Fruit fly (Drosophila melanogaster) whole organism, embryonic: ENCODE results near the gene EloB.
A peak's percentile ranks its signal among the peaks of the same experiment; 100 is the strongest.

Experiments used
- B-H1 ChIP-seq: fragments of 200-800 bp; sonication (Bioruptor generic); IDR thresholded peaks from 3 replicates; pipeline ENCODE4 v1.3.6; 2022; ENCODE audit warnings: missing biosample characterization, missing genetic modification characterization
- BEAF-32 ChIP-seq: fragments of 200-800 bp; sonication (Bioruptor generic); optimal IDR thresholded peaks from 3 replicates; lab custom pipeline; 2017; ENCODE audit warnings: missing biosample characterization, missing genetic modification characterization, mild to moderate bottlenecking, moderate library complexity, missing genetic modification reagents
- C15 ChIP-seq: fragments of 200-800 bp; sonication (Bioruptor generic); IDR thresholded peaks from 3 replicates; pipeline ENCODE4 v1.3.6; 2022; ENCODE audit warnings: missing biosample characterization, missing genetic modification characterization
- CG10366 ChIP-seq: fragments of 200-800 bp; sonication (Bioruptor generic); IDR thresholded peaks from 2 replicates; pipeline ENCODE4 v1.3.6; 2022; ENCODE audit warnings: missing biosample characterization, missing genetic modification characterization
- CG10543 ChIP-seq: fragments of 200-800 bp; sonication (Bioruptor generic); optimal IDR thresholded peaks from 3 replicates; lab custom pipeline; 2017; ENCODE audit warnings: missing biosample characterization, mild to moderate bottlenecking, missing genetic modification characterization, moderate library complexity
- CG12104 ChIP-seq: fragments of 200-800 bp; sonication (Bioruptor generic); optimal IDR thresholded peaks from 3 replicates; lab custom pipeline; 2016; ENCODE audit warnings: missing biosample characterization, missing genetic modification characterization
- CG12155 ChIP-seq: fragments of 200-800 bp; sonication (Bioruptor generic); optimal IDR thresholded peaks from 3 replicates; lab custom pipeline; 2016; ENCODE audit warnings: missing biosample characterization, missing genetic modification characterization
- CG12219 ChIP-seq: fragments of 200-800 bp; sonication (Bioruptor generic); optimal IDR thresholded peaks from 3 replicates; lab custom pipeline; 2018; ENCODE audit warnings: missing biosample characterization, mild to moderate bottlenecking, missing genetic modification characterization
- CG12236 ChIP-seq: fragments of 200-800 bp; sonication (Bioruptor generic); optimal IDR thresholded peaks from 2 replicates; lab custom pipeline; 2016; ENCODE audit warnings: missing biosample characterization, missing genetic modification characterization
- CG12391 ChIP-seq: fragments of 200-800 bp; sonication (Bioruptor generic); optimal IDR thresholded peaks from 3 replicates; lab custom pipeline; 2018; ENCODE audit warnings: missing biosample characterization, mild to moderate bottlenecking, missing genetic modification characterization, moderate library complexity
- CG13123 ChIP-seq: fragments of 200-800 bp; sonication (Bioruptor generic); optimal IDR thresholded peaks from 2 replicates; lab custom pipeline; 2016; ENCODE audit warnings: missing biosample characterization, missing genetic modification characterization
- CG15696 ChIP-seq: fragments of 200-800 bp; sonication (Bioruptor generic); optimal IDR thresholded peaks from 2 replicates; lab custom pipeline; 2019; ENCODE audit warnings: missing biosample characterization, mild to moderate bottlenecking, missing genetic modification characterization, moderate library complexity
- CG16779 ChIP-seq: fragments of 200-800 bp; sonication (Bioruptor generic); IDR thresholded peaks from 2 replicates; pipeline ENCODE4 v1.3.6; 2022; ENCODE audit warnings: missing biosample characterization, missing genetic modification characterization
- CG3281 ChIP-seq: fragments of 200-800 bp; sonication (Bioruptor generic); optimal IDR thresholded peaks from 3 replicates; lab custom pipeline; 2017; ENCODE audit warnings: missing biosample characterization, mild to moderate bottlenecking, missing genetic modification characterization
- CG4854 ChIP-seq: fragments of 200-800 bp; sonication (Bioruptor generic); optimal IDR thresholded peaks from 2 replicates; lab custom pipeline; 2016; ENCODE audit warnings: missing biosample characterization, missing genetic modification characterization, inconsistent platforms
- CG7556 ChIP-seq: fragments of 200-800 bp; sonication (Bioruptor generic); optimal IDR thresholded peaks from 2 replicates; lab custom pipeline; 2017; ENCODE audit warnings: missing biosample characterization, mild to moderate bottlenecking, missing genetic modification characterization
- CG8359 ChIP-seq: fragments of 200-800 bp; sonication (Bioruptor generic); optimal IDR thresholded peaks from 2 replicates; lab custom pipeline; 2017; ENCODE audit warnings: missing biosample characterization, mild to moderate bottlenecking, missing genetic modification characterization, borderline replicate concordance
- CG9727 ChIP-seq: fragments of 200-800 bp; sonication (Bioruptor generic); optimal IDR thresholded peaks from 3 replicates; lab custom pipeline; 2017; ENCODE audit warnings: missing biosample characterization, mild to moderate bottlenecking, missing genetic modification characterization
- D19A ChIP-seq: fragments of 200-800 bp; optimal IDR thresholded peaks from 3 replicates; lab custom pipeline; 2019; ENCODE audit warnings: missing biosample characterization, mild to moderate bottlenecking, missing genetic modification characterization, moderate library complexity
- Dip3 ChIP-seq: fragments of 200-800 bp; sonication (Bioruptor generic); optimal IDR thresholded peaks from 3 replicates; lab custom pipeline; 2016; ENCODE audit warnings: missing biosample characterization, missing genetic modification characterization
- E2f2 ChIP-seq: fragments of 200-800 bp; sonication (Bioruptor generic); IDR thresholded peaks from 2 replicates; pipeline ENCODE4 v1.3.6; 2022; ENCODE audit warnings: missing biosample characterization, missing genetic modification characterization
- Mad ChIP-seq: fragments of 200-800 bp; sonication (Bioruptor generic); optimal IDR thresholded peaks from 2 replicates; lab custom pipeline; 2016; ENCODE audit warnings: missing biosample characterization, missing genetic modification characterization
- Mrtf ChIP-seq: fragments of 200-800 bp; sonication (Bioruptor generic); IDR thresholded peaks from 3 replicates; pipeline ENCODE4 v1.3.6; 2022; ENCODE audit warnings: missing biosample characterization, missing genetic modification characterization
- Oaz ChIP-seq: fragments of 200-800 bp; sonication (Bioruptor generic); IDR thresholded peaks from 2 replicates; pipeline ENCODE4 v1.3.6; 2022; ENCODE audit warnings: missing biosample characterization, missing genetic modification characterization
- Optix ChIP-seq: fragments of 200-800 bp; sonication (Bioruptor generic); IDR thresholded peaks from 3 replicates; pipeline ENCODE4 v1.3.6; 2022; ENCODE audit warnings: missing biosample characterization, missing genetic modification characterization
- Ptx1 ChIP-seq: fragments of 200-800 bp; sonication (Bioruptor generic); IDR thresholded peaks from 2 replicates; pipeline ENCODE4 v1.3.6; 2022; ENCODE audit warnings: missing biosample characterization, missing genetic modification characterization
- Six4 ChIP-seq: fragments of 200-800 bp; sonication (Bioruptor generic); optimal IDR thresholded peaks from 2 replicates; lab custom pipeline; 2016; ENCODE audit warnings: missing biosample characterization, missing genetic modification characterization
- Tbp ChIP-seq: fragments of >200 bp; optimal IDR thresholded peaks from 2 replicates; lab custom pipeline; 2018; ENCODE audit warnings: missing biosample characterization, missing genetic modification characterization
- cg ChIP-seq: fragments of 200-800 bp; sonication (Bioruptor generic); optimal IDR thresholded peaks from 3 replicates; lab custom pipeline; 2019; ENCODE audit warnings: missing biosample characterization, mild to moderate bottlenecking, missing genetic modification characterization, moderate library complexity
- crol ChIP-seq: fragments of 200-800 bp; sonication (Bioruptor generic); IDR thresholded peaks from 2 replicates; pipeline ENCODE4 v1.3.6; 2022; ENCODE audit warnings: missing biosample characterization, missing genetic modification characterization
- hbn ChIP-seq: fragments of 200-800 bp; sonication (Bioruptor generic); IDR thresholded peaks from 2 replicates; pipeline ENCODE4 v1.3.6; 2022; ENCODE audit warnings: missing biosample characterization, missing genetic modification characterization; ENCODE audit not compliant: partially characterized antibody
- hth ChIP-seq: fragments of >200 bp; optimal IDR thresholded peaks from 2 replicates; lab custom pipeline; 2017; ENCODE audit warnings: inconsistent platforms
- ken ChIP-seq: fragments of 200-800 bp; sonication (Bioruptor generic); IDR thresholded peaks from 3 replicates; pipeline ENCODE4 v1.3.6; 2022; ENCODE audit warnings: missing biosample characterization, missing genetic modification characterization
- kni ChIP-seq: fragments of 200-800 bp; sonication (Bioruptor generic); optimal IDR thresholded peaks from 3 replicates; lab custom pipeline; 2017; ENCODE audit warnings: mild to moderate bottlenecking, missing biosample characterization, missing genetic modification reagents, missing genetic modification characterization
- maf-S ChIP-seq: fragments of 200-800 bp; sonication (Bioruptor generic); optimal IDR thresholded peaks from 2 replicates; lab custom pipeline; 2016; ENCODE audit warnings: missing biosample characterization, missing genetic modification characterization
- nerfin-1 ChIP-seq: fragments of 200-800 bp; sonication (Bioruptor generic); optimal IDR thresholded peaks from 3 replicates; lab custom pipeline; 2019; ENCODE audit warnings: missing biosample characterization, mild to moderate bottlenecking, missing genetic modification characterization, moderate library complexity
- onecut ChIP-seq: fragments of 200-800 bp; sonication (Bioruptor generic); IDR thresholded peaks from 2 replicates; pipeline ENCODE4 v1.3.6; 2022; ENCODE audit warnings: missing biosample characterization, missing genetic modification characterization
- pita ChIP-seq: fragments of 200-800 bp; sonication (Bioruptor generic); optimal IDR thresholded peaks from 2 replicates; lab custom pipeline; 2017; ENCODE audit warnings: missing biosample characterization, mild to moderate bottlenecking, missing genetic modification characterization
- prd ChIP-seq, 3 experiments: fragments of >200 bp in 2 of 3; fragments of 200-800 bp in 1 of 3; sonication (Bioruptor generic) in 1 of 3; optimal IDR thresholded peaks in 2 of 3; IDR thresholded peaks in 1 of 3; 2 replicates in 2 of 3; 3 replicates in 1 of 3; pipeline versions ENCODE4 v1.3.6 to Lab custom; 2017 to 2022; ENCODE audit warnings: missing biosample characterization in 1 of 3, missing genetic modification characterization in 1 of 3
- row ChIP-seq: fragments of 200-800 bp; sonication (Bioruptor generic); IDR thresholded peaks from 3 replicates; pipeline ENCODE4 v1.3.6; 2022; ENCODE audit warnings: missing biosample characterization, missing genetic modification characterization
- salm ChIP-seq: fragments of 200-800 bp; sonication (Bioruptor generic); optimal IDR thresholded peaks from 2 replicates; lab custom pipeline; 2018; ENCODE audit warnings: missing biosample characterization, mild to moderate bottlenecking, missing genetic modification characterization
- sd ChIP-seq: fragments of 200-800 bp; sonication (Bioruptor generic); optimal IDR thresholded peaks from 3 replicates; lab custom pipeline; 2018; ENCODE audit warnings: missing biosample characterization, mild to moderate bottlenecking, missing genetic modification characterization, moderate library complexity
- sim ChIP-seq: fragments of 200-800 bp; sonication (Bioruptor generic); IDR thresholded peaks from 2 replicates; pipeline ENCODE4 v1.3.6; 2022; ENCODE audit warnings: missing biosample characterization, missing genetic modification characterization
- slp2 ChIP-seq: fragments of 200-800 bp; sonication (Bioruptor generic); optimal IDR thresholded peaks from 2 replicates; lab custom pipeline; 2016; ENCODE audit warnings: missing biosample characterization, missing genetic modification characterization
- tll ChIP-seq, 2 experiments: fragments of 200-800 bp in 1 of 2; fragments of >200 bp in 1 of 2; sonication (Bioruptor generic) in 1 of 2; optimal IDR thresholded peaks; 2 replicates each; lab custom pipeline; 2017 to 2019; ENCODE audit warnings: missing biosample characterization in 2 of 2, missing genetic modification characterization in 2 of 2, mild to moderate bottlenecking in 1 of 2, moderate library complexity in 1 of 2
- trem ChIP-seq: fragments of 200-800 bp; optimal IDR thresholded peaks from 3 replicates; lab custom pipeline; 2019; ENCODE audit warnings: missing biosample characterization, mild to moderate bottlenecking, missing genetic modification characterization, moderate library complexity
- zen ChIP-seq: fragments of 200-800 bp; sonication (Bioruptor generic); optimal IDR thresholded peaks from 3 replicates; lab custom pipeline; 2018; ENCODE audit warnings: missing biosample characterization, mild to moderate bottlenecking, missing genetic modification characterization, moderate library complexity
- zen2 ChIP-seq: fragments of 200-800 bp; sonication (Bioruptor generic); IDR thresholded peaks from 3 replicates; pipeline ENCODE4 v1.3.6; 2022; ENCODE audit warnings: missing biosample characterization, missing genetic modification characterization; ENCODE audit not compliant: partially characterized antibody
- zfh2 ChIP-seq: fragments of 200-800 bp; sonication (Bioruptor generic); optimal IDR thresholded peaks from 2 replicates; lab custom pipeline; 2016; ENCODE audit warnings: missing biosample characterization, missing genetic modification characterization

The EloB gene

DNA sequence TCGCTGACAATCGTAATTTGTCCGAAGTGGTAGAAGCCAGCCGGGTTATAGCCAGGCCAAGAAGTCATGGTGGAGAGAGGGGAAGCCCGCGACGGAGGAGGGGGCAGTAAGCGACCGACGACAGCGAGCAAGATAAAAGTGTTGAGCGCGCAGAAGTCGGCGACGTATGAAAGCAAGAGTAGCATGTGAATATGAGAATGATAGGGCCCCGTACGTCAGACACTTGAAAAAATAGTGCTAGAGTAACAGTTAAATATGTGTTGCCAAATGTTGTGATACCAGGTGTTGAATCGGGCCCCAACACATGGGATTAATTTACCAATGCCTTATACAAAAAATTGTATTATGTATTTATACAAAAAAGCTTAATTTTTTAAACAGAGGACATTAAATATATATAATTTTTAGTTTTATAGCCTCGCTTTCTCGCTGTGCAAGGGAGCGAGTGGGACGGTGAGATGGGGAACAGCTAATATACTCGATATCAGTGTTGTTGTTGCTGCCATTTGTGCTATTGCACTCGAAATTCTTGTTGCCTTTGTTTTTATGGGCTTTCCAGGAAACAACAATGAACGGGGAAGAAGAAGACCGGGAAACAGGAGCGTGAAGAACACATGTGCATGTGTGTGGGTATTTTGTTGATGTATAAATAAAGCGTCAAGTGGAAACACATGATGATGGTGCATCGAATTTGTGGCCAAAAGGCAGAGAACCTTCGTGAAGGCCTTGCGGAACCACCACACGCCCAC lies 29.6 kb downstream of the EloB start (continued):
- TF ChIP-seq D19A (tag; lab: Kevin White, UChicago) (peak; percentile 84), CG10366 (peak; percentile 85), row (GFP tag; lab: Robert Waterston, UW) (peak; percentile 97), C15 (GFP tag; lab: Robert Waterston, UW) (peak; percentile 78; the same call in 2 of the 3 replicates), CG4854 (peak; percentile 45), E2f2 (GFP tag; lab: Robert Waterston, UW) (peak; percentile 42; the same call in 1 of the 2 replicates), CG13123 (peak; percentile 43), CG3281 (GFP tag; lab: Kevin White, UChicago) (peak; percentile 87), sim (GFP tag; lab: Robert Waterston, UW) (peak; percentile 63), zen (tag; lab: Kevin White, UChicago) (peak; percentile 64), CG16779 (peak; percentile 43; the same call in 1 of the 2 replicates), nerfin-1 (peak; percentile 64), onecut (GFP tag; lab: Robert Waterston, UW) (peak; percentile 82), CG12155 (GFP tag; lab: Kevin White, UChicago) (peak; percentile 78), B-H1 (peak; percentile 75), CG10543 (GFP tag; lab: Kevin White, UChicago) (peak; percentile 90), kni (GFP tag; lab: Kevin White, UChicago) (no peak), CG15696 (peak; percentile 87), sd (tag; lab: Kevin White, UChicago) (peak; percentile 60), zfh2 (GFP tag; lab: Kevin White, UChicago) (peak; percentile 14), CG9727 (GFP tag; lab: Kevin White, UChicago) (peak; percentile 86), Oaz (GFP tag; lab: Robert Waterston, UW) (peak; percentile 69), CG12219 (GFP tag; lab: Kevin White, UChicago) (peak; percentile 53), trem (tag; lab: Kevin White, UChicago) (peak; percentile 81), CG12104 (GFP tag; lab: Kevin White, UChicago) (peak; percentile 84), CG8359 (GFP tag; lab: Kevin White, UChicago) (peak; percentile 53), cg (GFP tag; lab: Kevin White, UChicago) (no peak), maf-S (no peak), ken (GFP tag; lab: Robert Waterston, UW) (peak; percentile 76), CG12236 (GFP tag; lab: Kevin White, UChicago) (no peak), pita (no peak), Mad (GFP tag; lab: Kevin White, UChicago) (peak; percentile 46), crol (peak; percentile 95), BEAF-32 (GFP tag; lab: Kevin White, UChicago) (no peak), Optix (peak; percentile 78), Mrtf (GFP tag; lab: Robert Waterston, UW) (peak; percentile 78), tll (GFP tag; optimal IDR thresholded peaks at IDR 0.05; lab: Kevin White, UChicago) (peak in 1 of 2 experiments; percentile 93), Ptx1 (peak; percentile 91), CG7556 (GFP tag; lab: Kevin White, UChicago) (peak; percentile 77), slp2 (GFP tag; lab: Kevin White, UChicago) (no peak), CG12391 (tag; lab: Kevin White, UChicago) (peak; percentile 89), Six4 (GFP tag; lab: Kevin White, UChicago) (peak; percentile 73), hth (lab: Kevin White, UChicago) (no peak), zen2 (GFP tag; lab: Robert Waterston, UW) (no peak), prd (optimal IDR thresholded peaks at IDR 0.05; lab: Kevin White, UChicago) (no peak), prd (GFP tag; IDR thresholded peaks at IDR 0.05; lab: Robert Waterston, UW) (peak; percentile 87), Tbp (no peak), hbn (GFP tag; lab: Robert Waterston, UW) (no peak), Dip3 (GFP tag; lab: Kevin White, UChicago) (no peak), salm (tag; lab: Kevin White, UChicago) (peak; percentile 74)
